Worm (Caenorhabditis elegans) whole organism, late embryonic: ENCODE results near the gene eri-5.

Experiments used
- C08G9.2 ChIP-seq: sonication (generic microtip); optimal IDR thresholded peaks from 2 replicates; lab custom pipeline; 2016; ENCODE audit warnings: mild to moderate bottlenecking, missing genetic modification characterization, moderate library complexity, missing compliant biosample characterization
- C38D4.7 ChIP-seq: fragments of 200-800 bp; sonication (Bioruptor generic); optimal IDR thresholded peaks from 2 replicates; lab custom pipeline; 2018; ENCODE audit warnings: mild to moderate bottlenecking, missing genetic modification characterization, moderate library complexity, missing compliant biosample characterization
- F13H6.1 ChIP-seq: sonication (generic microtip); optimal IDR thresholded peaks from 2 replicates; lab custom pipeline; 2016; ENCODE audit warnings: missing genetic modification characterization, missing compliant biosample characterization
- K02D7.2 ChIP-seq: sonication (generic microtip); optimal IDR thresholded peaks from 2 replicates; lab custom pipeline; 2017; ENCODE audit warnings: mild to moderate bottlenecking, missing genetic modification characterization, missing compliant biosample characterization
- K09A11.1 ChIP-seq: sonication (generic microtip); optimal IDR thresholded peaks from 2 replicates; lab custom pipeline; 2017; ENCODE audit warnings: antibody characterized with exemption, mild to moderate bottlenecking, missing genetic modification characterization, missing compliant biosample characterization; ENCODE audit not compliant: insufficient read depth
- Y22D7AL.16 ChIP-seq: sonication (generic microtip); optimal IDR thresholded peaks from 2 replicates; lab custom pipeline; 2016; ENCODE audit warnings: missing genetic modification characterization, missing compliant biosample characterization
- ahr-1 ChIP-seq: sonication (generic microtip); optimal IDR thresholded peaks from 2 replicates; lab custom pipeline; 2016; ENCODE audit warnings: missing genetic modification characterization, missing compliant biosample characterization
- ceh-14 ChIP-seq: sonication (generic microtip); optimal IDR thresholded peaks from 2 replicates; lab custom pipeline; 2016; ENCODE audit warnings: missing genotype, missing genetic modification characterization, missing compliant biosample characterization
- ceh-18 ChIP-seq: sonication (generic microtip); optimal IDR thresholded peaks from 2 replicates; lab custom pipeline; 2016; ENCODE audit warnings: missing genetic modification characterization, missing compliant biosample characterization
- ceh-19 ChIP-seq: fragments of 200-800 bp; sonication (Bioruptor generic); optimal IDR thresholded peaks from 2 replicates; lab custom pipeline; 2018; ENCODE audit warnings: mild to moderate bottlenecking, missing genetic modification characterization, missing compliant biosample characterization
- ceh-2 ChIP-seq: sonication (generic microtip); optimal IDR thresholded peaks from 2 replicates; lab custom pipeline; 2016; ENCODE audit warnings: missing genotype, missing genetic modification characterization, missing compliant biosample characterization
- ceh-24 ChIP-seq: sonication (generic microtip); optimal IDR thresholded peaks from 2 replicates; lab custom pipeline; 2016; ENCODE audit warnings: mild to moderate bottlenecking, missing genetic modification characterization, missing compliant biosample characterization
- ceh-30 ChIP-seq: fragments of 150-350 bp; optimal IDR thresholded peaks from 2 replicates; lab custom pipeline; 2014; ENCODE audit warnings: missing biosample characterization, missing genetic modification characterization
- ceh-31 ChIP-seq: sonication (generic microtip); optimal IDR thresholded peaks from 2 replicates; lab custom pipeline; 2016; ENCODE audit warnings: missing genetic modification characterization, missing compliant biosample characterization
- ceh-45 ChIP-seq: fragments of 200-800 bp; sonication (Bioruptor generic); IDR thresholded peaks from 2 replicates; pipeline ENCODE4 v1.3.6; 2022; ENCODE audit warnings: missing genetic modification reagents, missing genetic modification characterization, missing compliant biosample characterization
- ceh-48 ChIP-seq: sonication (generic microtip); optimal IDR thresholded peaks from 2 replicates; lab custom pipeline; 2016; ENCODE audit warnings: missing genetic modification characterization, inconsistent platforms, missing compliant biosample characterization
- ceh-6 ChIP-seq: fragments of 200-800 bp; sonication (Bioruptor generic); optimal IDR thresholded peaks from 2 replicates; lab custom pipeline; 2018; ENCODE audit warnings: mild to moderate bottlenecking, missing genetic modification characterization, missing compliant biosample characterization
- ceh-9 ChIP-seq: sonication (generic microtip); optimal IDR thresholded peaks from 2 replicates; lab custom pipeline; 2016; ENCODE audit warnings: mild to moderate bottlenecking, missing genetic modification characterization, inconsistent platforms, missing compliant biosample characterization
- dmd-4 ChIP-seq: sonication (generic microtip); optimal IDR thresholded peaks from 2 replicates; lab custom pipeline; 2016; ENCODE audit warnings: borderline replicate concordance, missing genetic modification characterization, missing compliant biosample characterization
- elt-2 ChIP-seq: sonication (generic microtip); optimal IDR thresholded peaks from 2 replicates; lab custom pipeline; 2016; ENCODE audit warnings: missing genetic modification reagents, missing genetic modification characterization, missing compliant biosample characterization
- elt-4 ChIP-seq: sonication (generic microtip); optimal IDR thresholded peaks from 2 replicates; lab custom pipeline; 2016; ENCODE audit warnings: missing genetic modification characterization, missing compliant biosample characterization
- ets-4 ChIP-seq: sonication (generic microtip); optimal IDR thresholded peaks from 2 replicates; lab custom pipeline; 2016; ENCODE audit warnings: missing genetic modification characterization, missing compliant biosample characterization
- fax-1 ChIP-seq: sonication (generic microtip); optimal IDR thresholded peaks from 2 replicates; lab custom pipeline; 2016; ENCODE audit warnings: missing genotype, missing genetic modification characterization, missing compliant biosample characterization
- fkh-6 ChIP-seq: sonication (generic microtip); optimal IDR thresholded peaks from 2 replicates; lab custom pipeline; 2016; ENCODE audit warnings: missing genetic modification characterization, missing compliant biosample characterization
- gmeb-2 ChIP-seq: sonication (generic microtip); optimal IDR thresholded peaks from 2 replicates; lab custom pipeline; 2016; ENCODE audit warnings: missing genetic modification characterization, inconsistent platforms, missing compliant biosample characterization
- hlh-13 ChIP-seq: fragments of 200-800 bp; sonication (Bioruptor generic); optimal IDR thresholded peaks from 2 replicates; lab custom pipeline; 2018; ENCODE audit warnings: mild to moderate bottlenecking, missing genetic modification characterization, missing compliant biosample characterization
- hlh-30 ChIP-seq: sonication (generic microtip); optimal IDR thresholded peaks from 2 replicates; lab custom pipeline; 2017; ENCODE audit warnings: antibody characterized with exemption, missing genetic modification characterization, missing compliant biosample characterization; ENCODE audit not compliant: insufficient read depth
- hlh-6 ChIP-seq: sonication (generic microtip); optimal IDR thresholded peaks from 2 replicates; lab custom pipeline; 2016; ENCODE audit warnings: missing genotype, missing genetic modification characterization, missing compliant biosample characterization
- hlh-8 ChIP-seq: sonication (generic microtip); optimal IDR thresholded peaks from 2 replicates; lab custom pipeline; 2016; ENCODE audit warnings: missing genotype, missing genetic modification characterization, missing compliant biosample characterization
- lim-6 ChIP-seq: sonication (generic microtip); optimal IDR thresholded peaks from 2 replicates; lab custom pipeline; 2016; ENCODE audit warnings: missing genetic modification characterization, missing compliant biosample characterization
- lin-11 ChIP-seq: fragments of 200-800 bp; sonication (Bioruptor generic); optimal IDR thresholded peaks from 2 replicates; lab custom pipeline; 2018; ENCODE audit warnings: mild to moderate bottlenecking, missing genetic modification characterization, missing compliant biosample characterization
- madf-2 ChIP-seq: sonication (generic microtip); optimal IDR thresholded peaks from 2 replicates; lab custom pipeline; 2017; ENCODE audit warnings: missing genetic modification characterization, missing compliant biosample characterization
- mec-3 ChIP-seq: sonication (generic microtip); optimal IDR thresholded peaks from 2 replicates; lab custom pipeline; 2016; ENCODE audit warnings: borderline replicate concordance, missing genetic modification characterization, missing compliant biosample characterization
- nhr-11 ChIP-seq: fragments of 150-350 bp; optimal IDR thresholded peaks from 2 replicates; lab custom pipeline; 2014; ENCODE audit warnings: missing biosample characterization, missing genetic modification characterization
- npax-4 ChIP-seq: sonication (generic microtip); optimal IDR thresholded peaks from 2 replicates; lab custom pipeline; 2016; ENCODE audit warnings: missing genetic modification characterization, missing compliant biosample characterization
- pag-3 ChIP-seq: sonication (generic microtip); optimal IDR thresholded peaks from 2 replicates; lab custom pipeline; 2016; ENCODE audit warnings: missing compliant biosample characterization, missing genetic modification characterization, borderline replicate concordance
- pax-1 ChIP-seq: fragments of 150-350 bp; optimal IDR thresholded peaks from 2 replicates; lab custom pipeline; 2014; ENCODE audit warnings: missing biosample characterization, missing genetic modification characterization
- pha-2 ChIP-seq: sonication (generic microtip); optimal IDR thresholded peaks from 2 replicates; lab custom pipeline; 2017; ENCODE audit warnings: mild to moderate bottlenecking, missing genetic modification characterization, missing compliant biosample characterization
- pqm-1 ChIP-seq: sonication (generic microtip); optimal IDR thresholded peaks from 2 replicates; lab custom pipeline; 2016; ENCODE audit warnings: missing genetic modification characterization, missing compliant biosample characterization
- pros-1 ChIP-seq: fragments of 150-350 bp; optimal IDR thresholded peaks from 2 replicates; lab custom pipeline; 2014; ENCODE audit warnings: missing biosample characterization, missing genetic modification reagents, missing genetic modification characterization
- ref-2 ChIP-seq: sonication (generic microtip); optimal IDR thresholded peaks from 2 replicates; lab custom pipeline; 2016; ENCODE audit warnings: missing genetic modification characterization, missing compliant biosample characterization
- rnt-1 ChIP-seq: sonication (generic microtip); optimal IDR thresholded peaks from 2 replicates; lab custom pipeline; 2016; ENCODE audit warnings: missing genetic modification characterization, missing compliant biosample characterization
- sdc-2 ChIP-seq: sonication (generic microtip); optimal IDR thresholded peaks from 2 replicates; lab custom pipeline; 2016; ENCODE audit warnings: missing genotype, missing genetic modification characterization, missing compliant biosample characterization
- sox-2 ChIP-seq: fragments of 200-800 bp; sonication (Bioruptor generic); IDR thresholded peaks from 2 replicates; pipeline ENCODE4 v1.3.6; 2022; ENCODE audit warnings: missing genetic modification reagents, missing genetic modification characterization, missing compliant biosample characterization
- sox-4 ChIP-seq: sonication (generic microtip); optimal IDR thresholded peaks from 2 replicates; lab custom pipeline; 2017; ENCODE audit warnings: mild to moderate bottlenecking, missing genetic modification characterization, inconsistent platforms, missing compliant biosample characterization
- syd-9 ChIP-seq: sonication (generic microtip); optimal IDR thresholded peaks from 2 replicates; lab custom pipeline; 2016; ENCODE audit warnings: mild to moderate bottlenecking, missing genetic modification characterization, moderate library complexity, missing compliant biosample characterization
- tbx-7 ChIP-seq: sonication (generic microtip); optimal IDR thresholded peaks from 2 replicates; lab custom pipeline; 2016; ENCODE audit warnings: missing genotype, missing genetic modification characterization, missing compliant biosample characterization
- unc-42 ChIP-seq: sonication (generic microtip); optimal IDR thresholded peaks from 2 replicates; lab custom pipeline; 2016; ENCODE audit warnings: missing genotype, missing genetic modification characterization, missing compliant biosample characterization
- unc-55 ChIP-seq: sonication (generic microtip); optimal IDR thresholded peaks from 2 replicates; lab custom pipeline; 2017; ENCODE audit warnings: missing biosample characterization, missing genetic modification reagents, missing genetic modification characterization
- unc-86 ChIP-seq: sonication (generic microtip); optimal IDR thresholded peaks from 2 replicates; lab custom pipeline; 2016; ENCODE audit warnings: missing genetic modification characterization, missing compliant biosample characterization
- ztf-16 ChIP-seq: sonication (generic microtip); optimal IDR thresholded peaks from 2 replicates; lab custom pipeline; 2017; ENCODE audit warnings: missing genetic modification characterization, missing compliant biosample characterization

Gene eri-5

ce11 chrIV:2407704-2408103 lies 17.1 kb downstream of the eri-5 start:
- TF ChIP-seq ets-4 (tag; lab: Kevin White, UChicago), result no peak

DNA sequence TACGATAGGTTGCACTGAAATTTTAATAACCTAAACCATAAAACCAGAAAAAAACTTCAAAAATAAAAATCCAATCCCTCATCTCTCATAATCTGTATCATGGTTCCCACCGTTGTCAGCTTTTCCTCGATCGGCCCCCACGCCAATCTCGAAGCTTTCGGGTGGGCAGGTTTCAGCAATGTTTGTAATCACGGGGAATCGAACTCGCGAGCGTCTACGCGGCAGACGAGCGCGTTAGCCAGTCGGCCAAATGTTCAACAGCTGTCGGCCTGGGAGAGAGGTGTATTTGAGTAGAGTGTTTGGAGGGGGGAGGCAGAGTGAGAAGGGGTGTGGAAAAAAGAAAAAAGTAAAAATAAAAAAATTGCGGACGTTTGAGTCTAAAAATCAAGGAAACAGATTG lies 17.8 kb downstream of the eri-5 start:
- peak; percentile 76 for TF ChIP-seq C08G9.2 (tag; lab: Kevin White, UChicago)
- TF ChIP-seq fkh-6 (tag; lab: Kevin White, UChicago), result peak; percentile 85
- TF ChIP-seq pax-1 (tag; lab: Kevin White, UChicago), result no peak
- peak; percentile 85 for TF ChIP-seq K09A11.1 (tag; lab: Kevin White, UChicago)
- TF ChIP-seq unc-86, result peak; percentile 87
- TF ChIP-seq sox-4 (tag; lab: Kevin White, UChicago), result peak; percentile 81
- peak; percentile 80 for TF ChIP-seq dmd-4
- peak; percentile 80; the same call in 1 of the 2 replicates for TF ChIP-seq ceh-45 (GFP tag; lab: Robert Waterston, UW)
- peak; percentile 87 for TF ChIP-seq rnt-1 (tag; lab: Kevin White, UChicago)
- peak; percentile 76 for TF ChIP-seq Y22D7AL.16 (tag; lab: Kevin White, UChicago)
- peak; percentile 89 for TF ChIP-seq ceh-14 (tag; lab: Kevin White, UChicago)
- peak; percentile 80 for TF ChIP-seq F13H6.1 (tag; lab: Kevin White, UChicago)
- peak; percentile 58 for TF ChIP-seq pros-1 (tag; lab: Kevin White, UChicago)
- TF ChIP-seq C38D4.7, result peak; percentile 82
- TF ChIP-seq tbx-7 (tag; lab: Kevin White, UChicago), result peak; percentile 61
- TF ChIP-seq hlh-30 (tag; lab: Kevin White, UChicago), result peak; percentile 84
- TF ChIP-seq hlh-13 (GFP tag; lab: Kevin White, UChicago), result peak; percentile 82
- peak; percentile 85 for TF ChIP-seq gmeb-2 (tag; lab: Kevin White, UChicago)
- TF ChIP-seq syd-9 (tag; lab: Kevin White, UChicago), result peak; percentile 88
- peak; percentile 60; the same call in 1 of the 2 replicates for TF ChIP-seq sox-2 (GFP tag; lab: Robert Waterston, UW)
- peak; percentile 85 for TF ChIP-seq ztf-16
- peak; percentile 83 for TF ChIP-seq K02D7.2 (tag; lab: Kevin White, UChicago)
- TF ChIP-seq ceh-2 (tag; lab: Kevin White, UChicago), result peak; percentile 74
- TF ChIP-seq mec-3, result peak; percentile 66
- peak; percentile 68 for TF ChIP-seq unc-42 (tag; lab: Kevin White, UChicago)
- TF ChIP-seq ceh-9 (tag; lab: Kevin White, UChicago), result peak; percentile 1
- peak; percentile 70 for TF ChIP-seq ceh-48 (tag; lab: Kevin White, UChicago)
- TF ChIP-seq nhr-11, result no peak
- TF ChIP-seq pqm-1, result peak; percentile 83
- peak; percentile 92 for TF ChIP-seq elt-2 (tag; lab: Kevin White, UChicago)
- peak; percentile 81 for TF ChIP-seq fax-1 (tag; lab: Kevin White, UChicago)
- peak; percentile 80 for TF ChIP-seq sdc-2 (tag; lab: Kevin White, UChicago)
- peak; percentile 94 for TF ChIP-seq ceh-18 (tag; lab: Kevin White, UChicago)
- peak; percentile 86 for TF ChIP-seq ceh-6
- peak; percentile 88 for TF ChIP-seq hlh-8 (tag; lab: Kevin White, UChicago)
- TF ChIP-seq ets-4 (tag; lab: Kevin White, UChicago), result peak; percentile 43
- peak; percentile 77 for TF ChIP-seq madf-2 (tag; lab: Kevin White, UChicago)
- TF ChIP-seq npax-4 (tag; lab: Kevin White, UChicago), result peak; percentile 63
- TF ChIP-seq ceh-19 (GFP tag; lab: Kevin White, UChicago), result peak; percentile 91
- TF ChIP-seq ceh-31 (tag; lab: Kevin White, UChicago), result peak; percentile 89
- TF ChIP-seq unc-55 (GFP tag; lab: Kevin White, UChicago), result no peak
- TF ChIP-seq elt-4 (tag; lab: Kevin White, UChicago), result no peak
- peak; percentile 52 for TF ChIP-seq ceh-24 (tag; lab: Kevin White, UChicago)
- TF ChIP-seq ahr-1 (tag; lab: Kevin White, UChicago), result peak; percentile 67
- peak; percentile 93 for TF ChIP-seq hlh-6 (tag; lab: Kevin White, UChicago)
- peak; percentile 89 for TF ChIP-seq pha-2 (tag; lab: Kevin White, UChicago)
- TF ChIP-seq ref-2, result peak; percentile 91
- peak; percentile 83 for TF ChIP-seq ceh-30
- peak; percentile 71 for TF ChIP-seq lim-6
- TF ChIP-seq lin-11 (tag; lab: Kevin White, UChicago), result peak; percentile 73
- peak; percentile 53 for TF ChIP-seq pag-3
